Worm (Caenorhabditis elegans) whole organism, L2 larva: ENCODE data around the gene dnpp-1.

ENCODE experiments used
- C34F6.9 ChIP-seq: fragments of 150-350 bp; optimal IDR thresholded peaks from 2 replicates; lab custom pipeline; 2014; ENCODE audit warnings: missing biosample characterization, missing genetic modification characterization
- F13H6.1 ChIP-seq: sonication (generic microtip); optimal IDR thresholded peaks from 2 replicates; lab custom pipeline; 2016; ENCODE audit warnings: missing genetic modification characterization, missing compliant biosample characterization
- R02D3.7 ChIP-seq: fragments of 150-350 bp; optimal IDR thresholded peaks from 2 replicates; lab custom pipeline; 2014; ENCODE audit warnings: missing biosample characterization, missing genetic modification characterization
- Y55F3AM.14 ChIP-seq: fragments of 200-800 bp; sonication (Bioruptor generic); optimal IDR thresholded peaks from 2 replicates; lab custom pipeline; 2018; ENCODE audit warnings: mild to moderate bottlenecking, missing genetic modification characterization, missing compliant biosample characterization
- ZK546.5 ChIP-seq: sonication (generic microtip); optimal IDR thresholded peaks from 2 replicates; lab custom pipeline; 2017; ENCODE audit warnings: missing biosample characterization, missing genetic modification characterization
- alr-1 ChIP-seq: fragments of 150-350 bp; optimal IDR thresholded peaks from 2 replicates; lab custom pipeline; 2014; ENCODE audit warnings: missing biosample characterization, missing genetic modification characterization
- aly-2 ChIP-seq: fragments of 150-350 bp; optimal IDR thresholded peaks from 2 replicates; lab custom pipeline; 2014; ENCODE audit warnings: missing biosample characterization, missing genetic modification characterization
- ama-1 ChIP-seq: fragments of 150-350 bp; optimal IDR thresholded peaks from 2 replicates; lab custom pipeline; 2018; ENCODE audit warnings: inconsistent platforms
- blmp-1 ChIP-seq: sonication (generic microtip); optimal IDR thresholded peaks from 2 replicates; lab custom pipeline; 2017; ENCODE audit warnings: missing genetic modification characterization, mild to moderate bottlenecking, missing compliant biosample characterization, antibody characterized with exemption, moderate library complexity; ENCODE audit not compliant: insufficient read depth
- ceh-16 ChIP-seq: fragments of 150-350 bp; optimal IDR thresholded peaks from 2 replicates; lab custom pipeline; 2014; ENCODE audit warnings: missing biosample characterization, missing genetic modification characterization
- ceh-82 ChIP-seq: fragments of 150-350 bp; optimal IDR thresholded peaks from 2 replicates; lab custom pipeline; 2014; ENCODE audit warnings: missing biosample characterization, missing genetic modification characterization
- crh-2 ChIP-seq: sonication (generic microtip); optimal IDR thresholded peaks from 2 replicates; lab custom pipeline; 2017; ENCODE audit warnings: missing biosample characterization, missing genetic modification characterization
- dmd-4 ChIP-seq: sonication (generic microtip); optimal IDR thresholded peaks from 2 replicates; lab custom pipeline; 2017; ENCODE audit warnings: missing biosample characterization, missing genetic modification characterization
- egl-27 ChIP-seq: sonication (generic microtip); optimal IDR thresholded peaks from 3 replicates; lab custom pipeline; 2017; ENCODE audit warnings: missing biosample characterization, missing genetic modification reagents, missing genetic modification characterization
- elt-1 ChIP-seq: fragments of 150-350 bp; optimal IDR thresholded peaks from 2 replicates; lab custom pipeline; 2014; ENCODE audit warnings: missing biosample characterization, missing genetic modification characterization
- elt-3 ChIP-seq: sonication (generic microtip); optimal IDR thresholded peaks from 2 replicates; lab custom pipeline; 2017; ENCODE audit warnings: missing biosample characterization, missing genetic modification characterization
- fos-1 ChIP-seq: fragments of 150-350 bp; optimal IDR thresholded peaks from 2 replicates; lab custom pipeline; 2014; ENCODE audit warnings: missing biosample characterization, missing genetic modification characterization
- gmeb-1 ChIP-seq: fragments of 150-350 bp; optimal IDR thresholded peaks from 2 replicates; lab custom pipeline; 2014; ENCODE audit warnings: missing biosample characterization, missing genetic modification characterization
- lin-11 ChIP-seq: fragments of 150-350 bp; sonication (generic microtip); optimal IDR thresholded peaks from 2 replicates; lab custom pipeline; 2014; ENCODE audit warnings: missing biosample characterization, missing genetic modification characterization, inconsistent platforms, mixed read lengths
- lin-13 ChIP-seq: fragments of 150-350 bp; optimal IDR thresholded peaks from 2 replicates; lab custom pipeline; 2014; ENCODE audit warnings: missing biosample characterization, missing genetic modification reagents, missing genetic modification characterization
- lin-39 ChIP-seq: fragments of 150-350 bp; optimal IDR thresholded peaks from 2 replicates; lab custom pipeline; 2014; ENCODE audit warnings: missing biosample characterization, missing genetic modification reagents, missing genetic modification characterization
- lsy-2 ChIP-seq, 2 experiments: fragments of 150-350 bp in 1 of 2; sonication (generic microtip) in 1 of 2; optimal IDR thresholded peaks; 2 replicates each; lab custom pipeline; 2014 to 2017; ENCODE audit warnings: missing biosample characterization in 2 of 2, missing genetic modification characterization in 2 of 2
- mab-5 ChIP-seq: fragments of 150-350 bp; optimal IDR thresholded peaks from 2 replicates; lab custom pipeline; 2014; ENCODE audit warnings: missing biosample characterization, missing genetic modification characterization
- mbf-1 ChIP-seq: sonication (generic microtip); optimal IDR thresholded peaks from 2 replicates; lab custom pipeline; 2017; ENCODE audit warnings: missing biosample characterization, missing genetic modification characterization
- mdl-1 ChIP-seq, 2 experiments: fragments of 150-350 bp in 1 of 2; sonication (generic microtip) in 1 of 2; optimal IDR thresholded peaks; 2 replicates each; lab custom pipeline; 2017; ENCODE audit warnings: missing biosample characterization in 2 of 2, missing genetic modification characterization in 2 of 2
- nhr-10 ChIP-seq: sonication (generic microtip); optimal IDR thresholded peaks from 2 replicates; lab custom pipeline; 2017; ENCODE audit warnings: missing biosample characterization, missing genetic modification characterization
- nhr-11 ChIP-seq: fragments of 150-350 bp; optimal IDR thresholded peaks from 2 replicates; lab custom pipeline; 2014; ENCODE audit warnings: missing biosample characterization, missing genetic modification characterization
- nhr-12 ChIP-seq: fragments of 150-350 bp; optimal IDR thresholded peaks from 2 replicates; lab custom pipeline; 2014; ENCODE audit warnings: missing biosample characterization, missing genetic modification characterization
- nhr-129 ChIP-seq: fragments of 150-350 bp; optimal IDR thresholded peaks from 2 replicates; lab custom pipeline; 2014; ENCODE audit warnings: missing biosample characterization, missing genetic modification characterization
- nhr-21 ChIP-seq: fragments of 150-350 bp; optimal IDR thresholded peaks from 2 replicates; lab custom pipeline; 2014; ENCODE audit warnings: missing biosample characterization, missing genetic modification characterization
- nhr-23 ChIP-seq: fragments of 150-350 bp; optimal IDR thresholded peaks from 2 replicates; lab custom pipeline; 2014; ENCODE audit warnings: missing biosample characterization, missing genetic modification reagents, missing genetic modification characterization
- nhr-237 ChIP-seq: fragments of 150-350 bp; optimal IDR thresholded peaks from 2 replicates; lab custom pipeline; 2014; ENCODE audit warnings: missing biosample characterization, missing genetic modification characterization
- nhr-25 ChIP-seq: fragments of 150-350 bp; sonication (generic microtip); optimal IDR thresholded peaks from 3 replicates; lab custom pipeline; 2014; ENCODE audit warnings: missing biosample characterization, missing genetic modification characterization
- nhr-6 ChIP-seq: fragments of 150-350 bp; optimal IDR thresholded peaks from 2 replicates; lab custom pipeline; 2014; ENCODE audit warnings: missing biosample characterization, missing genetic modification characterization
- nhr-77 ChIP-seq: fragments of 150-350 bp; optimal IDR thresholded peaks from 2 replicates; lab custom pipeline; 2014; ENCODE audit warnings: missing biosample characterization, missing genetic modification characterization
- peb-1 ChIP-seq: fragments of 150-350 bp; optimal IDR thresholded peaks from 2 replicates; lab custom pipeline; 2014; ENCODE audit warnings: missing biosample characterization, missing genetic modification characterization
- sem-4 ChIP-seq: fragments of 150-350 bp; optimal IDR thresholded peaks from 2 replicates; lab custom pipeline; 2014; ENCODE audit warnings: missing biosample characterization, missing genetic modification reagents, missing genetic modification characterization
- skn-1 ChIP-seq: sonication (generic microtip); optimal IDR thresholded peaks from 2 replicates; lab custom pipeline; 2017; ENCODE audit warnings: missing biosample characterization, missing genetic modification characterization
- sma-3 ChIP-seq: sonication (generic microtip); optimal IDR thresholded peaks from 2 replicates; lab custom pipeline; 2016; ENCODE audit warnings: missing genetic modification reagents, missing genetic modification characterization, missing compliant biosample characterization
- sma-9 ChIP-seq, 2 experiments: fragments of 150-350 bp in 1 of 2; sonication (generic microtip) in 1 of 2; optimal IDR thresholded peaks; 2 replicates each; lab custom pipeline; 2014 to 2016; ENCODE audit warnings: missing genetic modification characterization in 2 of 2, mild to moderate bottlenecking in 1 of 2, missing biosample characterization in 1 of 2, missing compliant biosample characterization in 1 of 2, missing genetic modification reagents in 1 of 2, moderate library complexity in 1 of 2
- snpc-4 ChIP-seq: fragments of 150-350 bp; optimal IDR thresholded peaks from 2 replicates; lab custom pipeline; 2014; ENCODE audit warnings: missing biosample characterization, missing genetic modification characterization
- unc-39 ChIP-seq: fragments of 150-350 bp; optimal IDR thresholded peaks from 2 replicates; lab custom pipeline; 2014; ENCODE audit warnings: missing biosample characterization, missing genetic modification characterization
- unc-55 ChIP-seq: fragments of 150-350 bp; sonication (generic microtip); optimal IDR thresholded peaks from 3 replicates; lab custom pipeline; 2014; ENCODE audit warnings: missing biosample characterization, missing genetic modification reagents, missing genetic modification characterization
- unc-62 ChIP-seq: fragments of 150-350 bp; optimal IDR thresholded peaks from 2 replicates; lab custom pipeline; 2014; ENCODE audit warnings: missing biosample characterization, missing genetic modification reagents, missing genetic modification characterization
- zag-1 ChIP-seq: fragments of 150-350 bp; optimal IDR thresholded peaks from 2 replicates; lab custom pipeline; 2014; ENCODE audit warnings: missing biosample characterization, missing genetic modification characterization
- ztf-1 ChIP-seq: fragments of 200-800 bp; sonication (Bioruptor generic); conservative IDR thresholded peaks from 2 replicates; pipeline ENCODE4 v1.3.6; 2022; ENCODE audit warnings: missing genetic modification characterization, missing compliant biosample characterization
- ztf-11 ChIP-seq: sonication (generic microtip); optimal IDR thresholded peaks from 2 replicates; lab custom pipeline; 2017; ENCODE audit warnings: missing biosample characterization, missing genetic modification characterization
- ztf-4 ChIP-seq: fragments of 150-350 bp; optimal IDR thresholded peaks from 2 replicates; lab custom pipeline; 2014; ENCODE audit warnings: missing biosample characterization, missing genetic modification characterization

Gene dnpp-1

ce11 chrIII:5874263-5874662, 10.7 kb upstream of the dnpp-1 start (continued):
- TF ChIP-seq crh-2 = peak; percentile 71
- no peak for TF ChIP-seq dmd-4 (tag; lab: Kevin White, UChicago)
- TF ChIP-seq nhr-11 (tag; lab: Kevin White, UChicago) = no peak
- TF ChIP-seq nhr-129 (tag; lab: Kevin White, UChicago) = peak; percentile 77
- no peak for TF ChIP-seq ztf-1 (GFP tag; lab: Robert Waterston, UW)
- TF ChIP-seq ztf-4 = peak; percentile 57
- no peak for TF ChIP-seq nhr-10
- no peak for TF ChIP-seq mab-5 (tag; lab: Kevin White, UChicago)
- peak; percentile 56 for TF ChIP-seq nhr-25 (tag; lab: Kevin White, UChicago)
- TF ChIP-seq unc-55 = no peak
- no peak for TF ChIP-seq sem-4 (tag; lab: Kevin White, UChicago)
- TF ChIP-seq peb-1 = no peak
- peak; percentile 42 for TF ChIP-seq fos-1
- peak; percentile 79 for TF ChIP-seq sma-3

ce11 chrIII:5872288-5872687, 8.7 kb upstream of the dnpp-1 start:
- TF ChIP-seq sem-4 (tag; lab: Kevin White, UChicago) (no peak), nhr-129 (tag; lab: Kevin White, UChicago) (peak; percentile 67)

ce11 chrIII:5871760-5872159, 8.2 kb upstream of the dnpp-1 start, which contains the start of the genes F01F1.11 and F01F1.3:
TSS of gene F01F1.11 (minus strand) at chrIII:5871877.
TSS of gene F01F1.3 (plus strand) at chrIII:5871938.
- peak; percentile 48 to 90 for TF ChIP-seq lsy-2 (tag; optimal IDR thresholded peaks at IDR 0.05; lab: Kevin White, UChicago)
- peak; percentile 25 for TF ChIP-seq blmp-1 (tag; lab: Kevin White, UChicago)
- peak; percentile 77 for TF ChIP-seq nhr-25 (tag; lab: Kevin White, UChicago)
- TF ChIP-seq nhr-12 (tag; lab: Kevin White, UChicago) = no peak
- TF ChIP-seq ceh-82 (tag; lab: Kevin White, UChicago) = no peak
- peak; percentile 69 for TF ChIP-seq lin-13 (GFP tag; lab: Kevin White, UChicago)
- peak; percentile 68 for TF ChIP-seq egl-27
- no peak for TF ChIP-seq mbf-1
- peak; percentile 95 for TF ChIP-seq gmeb-1 (tag; lab: Kevin White, UChicago)
- TF ChIP-seq mdl-1 (tag; optimal IDR thresholded peaks at IDR 0.05; lab: Kevin White, UChicago) = no peak
- no peak for TF ChIP-seq elt-3 (tag; lab: Kevin White, UChicago)
- no peak for TF ChIP-seq ama-1 (lab: Kevin White, UChicago)
- TF ChIP-seq nhr-237 = no peak
- no peak for TF ChIP-seq lin-39 (tag; lab: Kevin White, UChicago)
- peak; percentile 33 for TF ChIP-seq fos-1
- no peak for TF ChIP-seq nhr-10
- TF ChIP-seq zag-1 (tag; lab: Kevin White, UChicago) = no peak
- TF ChIP-seq sma-9 (GFP tag; optimal IDR thresholded peaks at IDR 0.05; lab: Kevin White, UChicago) = peak; percentile 88
- no peak for TF ChIP-seq sma-9 (tag; optimal IDR thresholded peaks at IDR 0.05; lab: Kevin White, UChicago)
- peak; percentile 88 for TF ChIP-seq sma-3
- no peak for TF ChIP-seq unc-62 (GFP tag; lab: Kevin White, UChicago)
- TF ChIP-seq ztf-11 = no peak
- TF ChIP-seq sem-4 (tag; lab: Kevin White, UChicago) = peak; percentile 8
- peak; percentile 60 for TF ChIP-seq C34F6.9
- peak; percentile 82 for TF ChIP-seq crh-2
- TF ChIP-seq nhr-77 (tag; lab: Kevin White, UChicago) = peak; percentile 11
- no peak for TF ChIP-seq ztf-1 (GFP tag; lab: Robert Waterston, UW)
- no peak for TF ChIP-seq ZK546.5 (tag; lab: Kevin White, UChicago)
- TF ChIP-seq snpc-4 = peak; percentile 30
- TF ChIP-seq elt-1 (tag; lab: Kevin White, UChicago) = no peak
- no peak for TF ChIP-seq dmd-4 (tag; lab: Kevin White, UChicago)
- TF ChIP-seq nhr-21 (tag; lab: Kevin White, UChicago) = peak; percentile 76
- no peak for TF ChIP-seq alr-1 (tag; lab: Kevin White, UChicago)
- no peak for TF ChIP-seq peb-1
- TF ChIP-seq ceh-16 (tag; lab: Kevin White, UChicago) = no peak
- no peak for TF ChIP-seq nhr-23 (tag; lab: Kevin White, UChicago)
- peak; percentile 79 for TF ChIP-seq F13H6.1 (tag; lab: Kevin White, UChicago)
- peak; percentile 40 for TF ChIP-seq nhr-129 (tag; lab: Kevin White, UChicago)
- TF ChIP-seq nhr-11 (tag; lab: Kevin White, UChicago) = no peak
- TF ChIP-seq unc-39 (tag; lab: Kevin White, UChicago) = no peak
- no peak for TF ChIP-seq mab-5 (tag; lab: Kevin White, UChicago)
- TF ChIP-seq nhr-6 (tag; lab: Kevin White, UChicago) = peak; percentile 52
- TF ChIP-seq ztf-4 = peak; percentile 5
- peak; percentile 52 for TF ChIP-seq lin-11 (tag; lab: Kevin White, UChicago)
- no peak for TF ChIP-seq R02D3.7 (tag; lab: Kevin White, UChicago)
- TF ChIP-seq unc-55 = peak; percentile 84
- TF ChIP-seq Y55F3AM.14 (GFP tag; lab: Kevin White, UChicago) = no peak
- no peak for TF ChIP-seq aly-2 (tag; lab: Kevin White, UChicago)
- TF ChIP-seq skn-1 = no peak
